Worm (Caenorhabditis elegans) whole organism, mixed stage, embryonic: ENCODE measurements around the gene unc-23.

ENCODE experiments used
- blmp-1 ChIP-seq: fragments of 150-350 bp; optimal IDR thresholded peaks from 2 replicates; lab custom pipeline; 2014; ENCODE audit warnings: missing biosample characterization, missing genetic modification characterization
- ceh-43 ChIP-seq: fragments of 200-800 bp; sonication (Bioruptor generic); optimal IDR thresholded peaks from 2 replicates; lab custom pipeline; 2018; ENCODE audit warnings: mild to moderate bottlenecking, missing genetic modification characterization, moderate library complexity, missing compliant biosample characterization
- elt-3 ChIP-seq: fragments of 150-350 bp; optimal IDR thresholded peaks from 2 replicates; lab custom pipeline; 2014; ENCODE audit warnings: missing biosample characterization, missing genetic modification characterization
- hlh-1 ChIP-seq: fragments of 150-350 bp; optimal IDR thresholded peaks from 2 replicates; lab custom pipeline; 2014; ENCODE audit warnings: missing biosample characterization, missing genetic modification reagents, missing genetic modification characterization
- lin-32 ChIP-seq: fragments of 200-800 bp; sonication (Bioruptor generic); optimal IDR thresholded peaks from 2 replicates; lab custom pipeline; 2018; ENCODE audit warnings: mild to moderate bottlenecking, missing genetic modification characterization, missing compliant biosample characterization
- mep-1 ChIP-seq: fragments of 150-350 bp; optimal IDR thresholded peaks from 2 replicates; lab custom pipeline; 2017; ENCODE audit warnings: missing biosample characterization, missing genetic modification reagents, missing genetic modification characterization, inconsistent platforms
- nhr-12 ChIP-seq: fragments of 150-350 bp; optimal IDR thresholded peaks from 2 replicates; lab custom pipeline; 2014; ENCODE audit warnings: missing biosample characterization, missing genetic modification characterization
- nhr-237 ChIP-seq: fragments of 150-350 bp; optimal IDR thresholded peaks from 2 replicates; lab custom pipeline; 2014; ENCODE audit warnings: missing biosample characterization, missing genetic modification characterization
- nhr-28 ChIP-seq: fragments of 150-350 bp; optimal IDR thresholded peaks from 2 replicates; lab custom pipeline; 2014; ENCODE audit warnings: missing biosample characterization, missing genetic modification characterization
- nhr-76 ChIP-seq: sonication (generic microtip); optimal IDR thresholded peaks from 2 replicates; lab custom pipeline; 2017; ENCODE audit warnings: missing biosample characterization, missing genetic modification characterization
- snpc-4 ChIP-seq: fragments of 150-350 bp; optimal IDR thresholded peaks from 2 replicates; lab custom pipeline; 2014; ENCODE audit warnings: missing biosample characterization, missing genetic modification characterization
- sptf-1 ChIP-seq: sonication (generic microtip); optimal IDR thresholded peaks from 2 replicates; lab custom pipeline; 2017; ENCODE audit warnings: mild to moderate bottlenecking, missing genetic modification characterization, moderate library complexity, missing compliant biosample characterization

DNA sequence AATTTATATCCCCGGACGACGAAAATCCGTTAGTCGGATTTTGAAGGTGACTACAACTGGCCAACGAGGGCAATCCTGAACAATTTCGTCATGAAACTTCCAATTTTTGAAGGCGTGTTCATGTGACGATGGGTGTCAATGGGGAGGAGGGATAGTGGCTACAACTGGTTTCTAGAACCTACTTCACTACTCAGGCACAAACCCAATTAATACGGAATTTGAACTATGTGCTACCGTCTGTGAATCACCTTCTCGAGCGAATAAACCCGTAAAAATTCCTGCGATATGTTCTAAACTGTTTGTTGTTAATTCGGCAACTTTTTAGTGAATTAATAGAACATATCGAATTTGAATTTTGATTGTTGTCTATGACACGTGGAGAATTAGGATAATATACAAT lies 8.4 kb upstream of the unc-23 start:
- no peak for TF ChIP-seq ceh-43
- TF ChIP-seq elt-3 (tag; lab: Kevin White, UChicago): no peak
- no peak for TF ChIP-seq snpc-4 (tag; lab: Kevin White, UChicago)
- TF ChIP-seq hlh-1 (tag; lab: Kevin White, UChicago): no peak
- no peak for TF ChIP-seq nhr-237 (tag; lab: Kevin White, UChicago)
- TF ChIP-seq lin-32 (GFP tag; lab: Kevin White, UChicago): no peak
- no peak for TF ChIP-seq nhr-12 (tag; lab: Kevin White, UChicago)
- TF ChIP-seq nhr-28 (tag; lab: Kevin White, UChicago): no peak
- no peak for TF ChIP-seq mep-1 (tag; lab: Kevin White, UChicago)
- TF ChIP-seq nhr-76 (tag; lab: Kevin White, UChicago): no peak
- no peak for TF ChIP-seq sptf-1
- no peak for TF ChIP-seq blmp-1 (tag; lab: Kevin White, UChicago)
